Fruit fly (Drosophila melanogaster): Measurements from ENCODE around the gene CG8945.

DNA sequence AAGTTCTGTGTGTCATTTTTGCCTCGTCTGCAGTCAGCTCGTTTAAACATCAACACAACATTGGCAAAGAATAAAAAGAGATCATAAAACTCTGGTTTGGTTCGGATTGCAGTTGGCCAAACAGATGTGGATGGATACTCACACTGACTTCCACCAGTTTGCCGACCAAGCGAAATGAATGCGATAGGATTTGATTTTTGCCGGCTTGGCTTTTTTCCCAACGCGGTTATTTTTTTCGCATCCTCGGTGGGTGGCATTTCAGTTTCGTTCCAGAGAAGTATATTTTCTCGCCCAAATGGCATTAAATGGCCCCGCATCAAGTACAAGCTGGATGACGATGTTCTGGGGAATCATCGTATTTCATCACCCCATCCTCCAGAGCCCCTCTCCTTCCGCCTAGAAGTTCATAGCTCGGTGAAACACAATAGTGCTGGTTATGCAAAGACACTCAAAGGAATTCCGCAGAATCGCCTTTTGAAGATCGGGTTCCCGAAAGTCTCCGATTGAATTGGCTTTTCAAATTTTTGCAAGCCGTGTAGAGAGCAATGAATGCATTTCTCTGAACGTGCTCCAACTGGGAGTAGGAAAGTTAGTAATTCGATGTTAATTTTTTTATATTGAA, 23.2 kb upstream of the CG8945 start:
- TF ChIP-seq cic (GFP tag; optimal IDR thresholded peaks at IDR 0.05) = no peak
- no peak for TF ChIP-seq kay (GFP tag; ENCODE audit: borderline replicate concordance)
- no peak for TF ChIP-seq cnc (optimal IDR thresholded peaks at IDR 0.05)
- TF ChIP-seq tj (GFP tag; optimal IDR thresholded peaks at IDR 0.05) = peak; percentile 96
- no peak for TF ChIP-seq CG7101 (tag; optimal IDR thresholded peaks at IDR 0.05)
- TF ChIP-seq pad (GFP tag; optimal IDR thresholded peaks at IDR 0.05) = no peak

All from whole organism, adult.